Fruit fly (Drosophila melanogaster): ENCODE measurements around the gene Dnz1.

Gene Dnz1

dm6 chr2L:10851336-10851862 is 5.0 kb downstream of the Dnz1 start (continued):
- TF ChIP-seq jigr1 (GFP tag; IDR thresholded peaks at IDR 0.05) (0 out of 3 replicates have a peak, but pooled peaks have one; percentile 11), CG8765 (GFP tag; IDR thresholded peaks at IDR 0.05) (no peak), CG9609 (GFP tag; optimal IDR thresholded peaks at IDR 0.05) (no peak), dysf (GFP tag; IDR thresholded peaks at IDR 0.05) (no peak), CG12769 (tag; optimal IDR thresholded peaks at IDR 0.05) (no peak), pum (GFP tag; optimal IDR thresholded peaks at IDR 0.05) (no peak), lmd (GFP tag; IDR thresholded peaks at IDR 0.05) (no peak), Atf6 (GFP tag; IDR thresholded peaks at IDR 0.05) (no peak), CG32767 (GFP tag; IDR thresholded peaks at IDR 0.05) (0 out of 2 replicates have a peak, but pooled peaks have one; percentile 27), gsb-n (tag; optimal IDR thresholded peaks at IDR 0.05) (no peak)

- TF ChIP-seq CG6791 (GFP tag; IDR thresholded peaks at IDR 0.05; ENCODE audit: partially characterized antibody), result no peak
- TF ChIP-seq Hr39 (optimal IDR thresholded peaks at IDR 0.05), result no peak
- peak; percentile 17 for TF ChIP-seq HmgZ (tag; optimal IDR thresholded peaks at IDR 0.05)
- TF ChIP-seq nerfin-1 (tag; optimal IDR thresholded peaks at IDR 0.05), result no peak
- TF ChIP-seq CG31441 (GFP tag; IDR thresholded peaks at IDR 0.05), result peak; percentile 33; the same call in 1 of the 2 replicates
- TF ChIP-seq yki (optimal IDR thresholded peaks at IDR 0.05), result no peak
- no peak for TF ChIP-seq Side (GFP tag; optimal IDR thresholded peaks at IDR 0.05)
- TF ChIP-seq ara (GFP tag; IDR thresholded peaks at IDR 0.05), result peak; percentile 16; the same call in 1 of the 2 replicates
- no peak for TF ChIP-seq Hr51 (GFP tag; optimal IDR thresholded peaks at IDR 0.05)
- TF ChIP-seq CG16815 (GFP tag; optimal IDR thresholded peaks at IDR 0.05), result no peak
- TF ChIP-seq toy (GFP tag; IDR thresholded peaks at IDR 0.05), result no peak
- peak; percentile 25 for TF ChIP-seq CG15601 (tag; optimal IDR thresholded peaks at IDR 0.05)
- TF ChIP-seq CG17829 (tag; optimal IDR thresholded peaks at IDR 0.05), result peak; percentile 49
- no peak for TF ChIP-seq Atf6 (GFP tag; IDR thresholded peaks at IDR 0.05)
- TF ChIP-seq sc (optimal IDR thresholded peaks at IDR 0.05), result no peak
- TF ChIP-seq sc (GFP tag; optimal IDR thresholded peaks at IDR 0.05), result no peak
- TF ChIP-seq Jarid2 (GFP tag; optimal IDR thresholded peaks at IDR 0.05), result peak; percentile 60
- peak; percentile 2 for TF ChIP-seq CG9727 (GFP tag; optimal IDR thresholded peaks at IDR 0.05)
- TF ChIP-seq hbn (GFP tag; IDR thresholded peaks at IDR 0.05; ENCODE audit: partially characterized antibody), result no peak
- TF ChIP-seq ato (GFP tag; IDR thresholded peaks at IDR 0.05; ENCODE audit: partially characterized antibody), result no peak
- no peak for TF ChIP-seq CG32532 (GFP tag; IDR thresholded peaks at IDR 0.05)
- TF ChIP-seq zfh2 (GFP tag; optimal IDR thresholded peaks at IDR 0.05), result no peak
- TF ChIP-seq fd64A (GFP tag; optimal IDR thresholded peaks at IDR 0.05), result no peak
- TF ChIP-seq CG9437 (GFP tag; optimal IDR thresholded peaks at IDR 0.05), result peak; percentile 83
- TF ChIP-seq CG1647 (GFP tag; optimal IDR thresholded peaks at IDR 0.05), result no peak
- TF ChIP-seq Sox100B (GFP tag; optimal IDR thresholded peaks at IDR 0.05), result no peak
- peak; percentile 56 for TF ChIP-seq Sin3A (optimal IDR thresholded peaks at IDR 0.05)
- no peak for TF ChIP-seq Dfd (GFP tag; optimal IDR thresholded peaks at IDR 0.05)
- no peak for TF ChIP-seq br (optimal IDR thresholded peaks at IDR 0.05)
- peak in 1 of 2 experiments; percentile 5 for TF ChIP-seq Hr78 (GFP tag; optimal IDR thresholded peaks at IDR 0.05)
- TF ChIP-seq CG31365 (tag; optimal IDR thresholded peaks at IDR 0.05), result no peak
- TF ChIP-seq crol (GFP tag; IDR thresholded peaks at IDR 0.05), result no peak
- no peak for TF ChIP-seq CG8290 (GFP tag; optimal IDR thresholded peaks at IDR 0.05)
- peak in 1 of 2 experiments; percentile 37 for TF ChIP-seq CG8290 (tag; optimal IDR thresholded peaks at IDR 0.05)
- peak; percentile 19 for TF ChIP-seq Spps (tag; optimal IDR thresholded peaks at IDR 0.05)
- TF ChIP-seq CG12659 (GFP tag; optimal IDR thresholded peaks at IDR 0.05), result peak; percentile 51
- peak; percentile 23; the same call in 1 of the 2 replicates for TF ChIP-seq sob (GFP tag; IDR thresholded peaks at IDR 0.05)
- TF ChIP-seq CG34422 (GFP tag; IDR thresholded peaks at IDR 0.05), result peak; percentile 67; the same call in 1 of the 3 replicates
- peak; percentile 85 for TF ChIP-seq cg (GFP tag; optimal IDR thresholded peaks at IDR 0.05)
- TF ChIP-seq CG6175 (GFP tag; IDR thresholded peaks at IDR 0.05), result no peak
- TF ChIP-seq CG18619 (GFP tag; optimal IDR thresholded peaks at IDR 0.05), result no peak
Observed at dm6 chr2L:10850320-10850990, 6.0 kb downstream of the Dnz1 start, which contains the start of gene porin. porin (minus strand) TSS chr2L:10850848.
